Fruit fly (Drosophila melanogaster) whole organism, embryonic: Measurements from ENCODE around the gene br.

Source experiments
- Atf3 ChIP-seq: fragments of 200-800 bp; sonication (Bioruptor generic); optimal IDR thresholded peaks from 3 replicates; lab custom pipeline; 2016; ENCODE audit warnings: missing biosample characterization, missing genetic modification characterization
- Awh ChIP-seq: fragments of 200-800 bp; sonication (Bioruptor generic); IDR thresholded peaks from 2 replicates; pipeline ENCODE4, ENCODE4 v1.3.6; 2022; ENCODE audit warnings: missing biosample characterization, missing genetic modification characterization
- Bdp1 ChIP-seq: fragments of 200-800 bp; sonication (Bioruptor generic); optimal IDR thresholded peaks from 3 replicates; lab custom pipeline; 2016; ENCODE audit warnings: missing biosample characterization, missing genetic modification characterization
- CG12236 ChIP-seq: fragments of 200-800 bp; sonication (Bioruptor generic); optimal IDR thresholded peaks from 2 replicates; lab custom pipeline; 2016; ENCODE audit warnings: missing biosample characterization, missing genetic modification characterization
- CG14667 ChIP-seq: fragments of 200-800 bp; sonication (Bioruptor generic); IDR thresholded peaks from 2 replicates; pipeline ENCODE4 v1.3.6; 2022; ENCODE audit warnings: missing biosample characterization, missing genetic modification characterization
- CG14965 ChIP-seq: fragments of 200-800 bp; sonication (Bioruptor generic); optimal IDR thresholded peaks from 2 replicates; lab custom pipeline; 2016; ENCODE audit warnings: missing biosample characterization, missing genetic modification characterization, borderline replicate concordance
- CG15011 ChIP-seq: fragments of 200-800 bp; sonication (Bioruptor generic); optimal IDR thresholded peaks from 3 replicates; lab custom pipeline; 2018; ENCODE audit warnings: missing biosample characterization, mild to moderate bottlenecking, missing genetic modification characterization
- CG1529 ChIP-seq: fragments of 200-800 bp; sonication (Bioruptor generic); optimal IDR thresholded peaks from 3 replicates; lab custom pipeline; 2018; ENCODE audit warnings: missing biosample characterization, missing genetic modification characterization
- CG15696 ChIP-seq: fragments of 200-800 bp; sonication (Bioruptor generic); optimal IDR thresholded peaks from 2 replicates; lab custom pipeline; 2019; ENCODE audit warnings: missing biosample characterization, mild to moderate bottlenecking, missing genetic modification characterization, moderate library complexity
- CG17912 ChIP-seq: fragments of 200-800 bp; sonication (Bioruptor generic); optimal IDR thresholded peaks from 2 replicates; lab custom pipeline; 2018; ENCODE audit warnings: missing biosample characterization, mild to moderate bottlenecking, missing genetic modification characterization
- CG2199 ChIP-seq: fragments of 200-800 bp; sonication (Bioruptor generic); IDR thresholded peaks from 3 replicates; pipeline ENCODE4 v1.3.6; 2022; ENCODE audit warnings: missing biosample characterization, missing genetic modification characterization
- CG2678 ChIP-seq: fragments of 200-800 bp; sonication (Bioruptor generic); optimal IDR thresholded peaks from 3 replicates; lab custom pipeline; 2019; ENCODE audit warnings: missing biosample characterization, mild to moderate bottlenecking, missing genetic modification characterization, moderate library complexity
- CG2889 ChIP-seq: fragments of 200-800 bp; sonication (Bioruptor generic); IDR thresholded peaks from 3 replicates; pipeline ENCODE4 v1.3.6; 2022; ENCODE audit warnings: missing biosample characterization, missing genetic modification characterization
- CG33557 ChIP-seq: fragments of 200-800 bp; sonication (Bioruptor generic); optimal IDR thresholded peaks from 2 replicates; lab custom pipeline; 2019; ENCODE audit warnings: missing biosample characterization, mild to moderate bottlenecking, missing genetic modification characterization, moderate library complexity
- CG4617 ChIP-seq: fragments of 200-800 bp; sonication (Bioruptor generic); optimal IDR thresholded peaks from 3 replicates; lab custom pipeline; 2016; ENCODE audit warnings: missing biosample characterization, missing genetic modification characterization, borderline replicate concordance
- CG6654 ChIP-seq: fragments of 200-800 bp; sonication (Bioruptor generic); optimal IDR thresholded peaks from 2 replicates; lab custom pipeline; 2017; ENCODE audit warnings: missing biosample characterization, mild to moderate bottlenecking, missing genetic modification characterization
- CG6683 ChIP-seq: fragments of 200-800 bp; sonication (Bioruptor generic); optimal IDR thresholded peaks from 2 replicates; lab custom pipeline; 2017; ENCODE audit warnings: missing biosample characterization, mild to moderate bottlenecking, missing genetic modification characterization, missing genetic modification reagents
- CG8359 ChIP-seq: fragments of 200-800 bp; sonication (Bioruptor generic); optimal IDR thresholded peaks from 2 replicates; lab custom pipeline; 2017; ENCODE audit warnings: missing biosample characterization, mild to moderate bottlenecking, missing genetic modification characterization, borderline replicate concordance
- CG8388 ChIP-seq: fragments of 200-800 bp; sonication (Bioruptor generic); optimal IDR thresholded peaks from 2 replicates; lab custom pipeline; 2019; ENCODE audit warnings: missing biosample characterization, mild to moderate bottlenecking, missing genetic modification characterization, moderate library complexity
- CG9215 ChIP-seq: fragments of 200-800 bp; sonication (Bioruptor generic); IDR thresholded peaks from 2 replicates; pipeline ENCODE4 v1.3.6; 2022; ENCODE audit warnings: missing biosample characterization, missing genetic modification characterization
- D19B ChIP-seq: fragments of 200-800 bp; sonication (Bioruptor generic); optimal IDR thresholded peaks from 2 replicates; lab custom pipeline; 2017; ENCODE audit warnings: missing biosample characterization, mild to moderate bottlenecking, missing genetic modification characterization
- Dbx ChIP-seq: fragments of 200-800 bp; sonication (Bioruptor generic); IDR thresholded peaks from 3 replicates; pipeline ENCODE4 v1.3.6; 2022; ENCODE audit warnings: missing biosample characterization, missing genetic modification characterization
- Dll ChIP-seq: fragments of 200-800 bp; sonication (Bioruptor generic); IDR thresholded peaks from 4 replicates; pipeline ENCODE4 v1.3.6; 2022; ENCODE audit warnings: missing biosample characterization, missing genetic modification characterization; ENCODE audit not compliant: partially characterized antibody
- E2f1 ChIP-seq: fragments of 200-800 bp; sonication (Bioruptor generic); IDR thresholded peaks from 2 replicates; pipeline ENCODE4 v1.3.6; 2022; ENCODE audit warnings: missing biosample characterization, missing genetic modification characterization
- Fer2 ChIP-seq: fragments of 200-800 bp; sonication (Bioruptor generic); optimal IDR thresholded peaks from 2 replicates; lab custom pipeline; 2018; ENCODE audit warnings: missing biosample characterization, mild to moderate bottlenecking, missing genetic modification characterization, moderate library complexity
- Gsc ChIP-seq: fragments of 200-800 bp; sonication (Bioruptor generic); IDR thresholded peaks from 2 replicates; pipeline ENCODE4 v1.3.6; 2022; ENCODE audit warnings: missing biosample characterization, missing genetic modification characterization
- Hr39 ChIP-seq: fragments of >200 bp; optimal IDR thresholded peaks from 2 replicates; lab custom pipeline; 2017
- Lpt ChIP-seq: fragments of >200 bp; optimal IDR thresholded peaks from 2 replicates; lab custom pipeline; 2018; ENCODE audit warnings: missing biosample characterization, missing genetic modification characterization
- Mrtf ChIP-seq: fragments of 200-800 bp; sonication (Bioruptor generic); IDR thresholded peaks from 3 replicates; pipeline ENCODE4 v1.3.6; 2022; ENCODE audit warnings: missing biosample characterization, missing genetic modification characterization
- Myb ChIP-seq: fragments of 200-800 bp; sonication (Bioruptor generic); optimal IDR thresholded peaks from 2 replicates; lab custom pipeline; 2016; ENCODE audit warnings: missing biosample characterization, missing genetic modification characterization
- Optix ChIP-seq: fragments of 200-800 bp; sonication (Bioruptor generic); IDR thresholded peaks from 3 replicates; pipeline ENCODE4 v1.3.6; 2022; ENCODE audit warnings: missing biosample characterization, missing genetic modification characterization
- Scr ChIP-seq: fragments of 200-800 bp; sonication (Bioruptor generic); IDR thresholded peaks from 2 replicates; pipeline ENCODE4 v1.3.6; 2022; ENCODE audit warnings: missing biosample characterization, missing genetic modification characterization; ENCODE audit not compliant: partially characterized antibody
- Sox100B ChIP-seq: fragments of 200-800 bp; sonication (Bioruptor generic); optimal IDR thresholded peaks from 3 replicates; lab custom pipeline; 2018; ENCODE audit warnings: missing biosample characterization, mild to moderate bottlenecking, missing genetic modification characterization
- Sry-β ChIP-seq: fragments of 200-800 bp; sonication (Bioruptor generic); optimal IDR thresholded peaks from 2 replicates; lab custom pipeline; 2018; ENCODE audit warnings: missing biosample characterization, mild to moderate bottlenecking, missing genetic modification characterization, moderate library complexity
- Ssrp ChIP-seq: fragments of 200-800 bp; sonication (Bioruptor generic); optimal IDR thresholded peaks from 2 replicates; lab custom pipeline; 2018; ENCODE audit warnings: missing biosample characterization, mild to moderate bottlenecking, missing genetic modification characterization, moderate library complexity
- ato ChIP-seq: fragments of 200-800 bp; sonication (Bioruptor generic); IDR thresholded peaks from 2 replicates; pipeline ENCODE4 v1.3.6; 2022; ENCODE audit warnings: missing biosample characterization, missing genetic modification characterization; ENCODE audit not compliant: partially characterized antibody
- bab2 ChIP-seq: fragments of 200-800 bp; sonication (Bioruptor generic); optimal IDR thresholded peaks from 2 replicates; lab custom pipeline; 2016; ENCODE audit warnings: missing biosample characterization, missing genetic modification characterization
- bowl ChIP-seq: fragments of 200-800 bp; sonication (Bioruptor generic); IDR thresholded peaks from 2 replicates; pipeline ENCODE4 v1.3.6; 2022; ENCODE audit warnings: missing biosample characterization, missing genetic modification characterization
- chif ChIP-seq, 2 experiments: fragments of 200-800 bp; sonication (Bioruptor generic); optimal IDR thresholded peaks; 3 replicates each; lab custom pipeline; 2016; ENCODE audit warnings: missing biosample characterization in 2 of 2, missing genetic modification characterization in 2 of 2
- esg ChIP-seq: fragments of 200-800 bp; sonication (Bioruptor generic); conservative IDR thresholded peaks from 2 replicates; pipeline ENCODE4 v1.3.6; 2022; ENCODE audit warnings: missing biosample characterization, missing genetic modification characterization
- fd64A ChIP-seq: fragments of 200-800 bp; sonication (Bioruptor generic); optimal IDR thresholded peaks from 3 replicates; lab custom pipeline; 2018; ENCODE audit warnings: missing biosample characterization, mild to moderate bottlenecking, missing genetic modification characterization
- fd96Cb ChIP-seq: fragments of 200-800 bp; sonication (Bioruptor generic); optimal IDR thresholded peaks from 2 replicates; lab custom pipeline; 2018; ENCODE audit warnings: missing biosample characterization, mild to moderate bottlenecking, missing genetic modification characterization, moderate library complexity
- gsb ChIP-seq: fragments of 200-800 bp; sonication (Bioruptor generic); IDR thresholded peaks from 2 replicates; pipeline ENCODE4 v1.3.6; 2022; ENCODE audit warnings: missing biosample characterization, missing genetic modification characterization
- h ChIP-seq: fragments of >200 bp; optimal IDR thresholded peaks from 2 replicates; lab custom pipeline; 2017
- hbn ChIP-seq: fragments of 200-800 bp; sonication (Bioruptor generic); IDR thresholded peaks from 2 replicates; pipeline ENCODE4 v1.3.6; 2022; ENCODE audit warnings: missing biosample characterization, missing genetic modification characterization; ENCODE audit not compliant: partially characterized antibody
- ken ChIP-seq: fragments of 200-800 bp; sonication (Bioruptor generic); IDR thresholded peaks from 3 replicates; pipeline ENCODE4 v1.3.6; 2022; ENCODE audit warnings: missing biosample characterization, missing genetic modification characterization
- maf-S ChIP-seq: fragments of 200-800 bp; sonication (Bioruptor generic); optimal IDR thresholded peaks from 2 replicates; lab custom pipeline; 2016; ENCODE audit warnings: missing biosample characterization, missing genetic modification characterization
- mam ChIP-seq: fragments of 200-800 bp; sonication (Bioruptor generic); optimal IDR thresholded peaks from 3 replicates; lab custom pipeline; 2016; ENCODE audit warnings: missing biosample characterization, missing genetic modification characterization
- nom ChIP-seq: fragments of 200-800 bp; sonication (Bioruptor generic); optimal IDR thresholded peaks from 2 replicates; lab custom pipeline; 2017; ENCODE audit warnings: missing biosample characterization, missing genetic modification characterization, mild to moderate bottlenecking, moderate library complexity, missing genetic modification reagents

The br gene

DNA sequence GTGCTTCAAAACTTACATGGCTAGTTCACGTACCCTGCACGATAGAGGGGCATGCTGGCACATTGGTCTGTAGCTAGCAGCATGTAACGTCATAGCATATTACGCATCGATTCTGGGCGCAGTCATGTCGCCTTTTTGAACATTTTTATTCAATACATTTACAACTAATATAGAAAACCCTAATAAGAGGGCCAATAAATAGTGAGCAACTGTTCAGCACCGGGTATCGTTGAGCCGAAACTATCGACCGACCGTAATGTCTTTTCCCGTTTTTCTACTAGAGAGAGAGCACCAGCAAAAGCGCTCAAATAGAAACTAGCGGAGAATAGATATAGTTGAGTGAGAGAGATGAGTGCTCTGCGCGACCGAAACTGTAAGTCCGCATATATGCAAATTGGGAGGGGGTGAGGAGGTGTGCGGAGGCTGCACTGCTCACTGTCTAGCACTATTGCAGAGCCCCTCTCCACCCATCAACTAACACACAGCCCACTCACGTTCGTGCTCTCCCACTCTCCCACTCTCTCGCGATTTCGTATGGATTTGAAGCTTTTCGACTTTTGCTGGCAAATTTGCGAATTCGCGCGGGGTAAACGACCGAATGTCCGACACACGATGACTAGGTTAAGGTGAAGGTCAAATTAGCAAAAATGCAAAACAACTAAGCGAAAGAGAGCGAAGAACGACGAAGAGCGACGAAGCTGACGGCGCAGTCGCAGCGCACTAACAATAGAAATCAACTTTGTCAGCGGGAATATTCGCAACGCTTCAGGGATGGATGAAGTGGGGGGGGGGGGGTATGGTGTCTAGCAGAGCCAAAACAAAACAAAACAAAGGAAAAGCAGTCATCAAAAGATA is 44.0 kb downstream of the br start:
- TF ChIP-seq Atf3 (GFP tag; lab: Kevin White, UChicago): peak; percentile 70
- no peak for TF ChIP-seq Lpt (GFP tag; lab: Kevin White, UChicago)
- no peak for TF ChIP-seq Sox100B (GFP tag; lab: Kevin White, UChicago)
- TF ChIP-seq Gsc (GFP tag; lab: Robert Waterston, UW): peak; percentile 48; the same call in 1 of the 2 replicates
- TF ChIP-seq D19B (GFP tag; lab: Kevin White, UChicago): peak; percentile 99
- no peak for TF ChIP-seq CG8359 (GFP tag; lab: Kevin White, UChicago)
- TF ChIP-seq Myb (GFP tag; lab: Kevin White, UChicago): peak; percentile 71
- TF ChIP-seq Ssrp (tag; lab: Kevin White, UChicago): peak; percentile 69
- peak; percentile 74 to 84 for TF ChIP-seq chif (GFP tag; optimal IDR thresholded peaks at IDR 0.05; lab: Kevin White, UChicago)
- peak; percentile 81; the same call in 2 of the 3 replicates for TF ChIP-seq CG2889 (GFP tag; lab: Robert Waterston, UW)
- TF ChIP-seq CG4617 (GFP tag; lab: Kevin White, UChicago): peak; percentile 18
- TF ChIP-seq CG2678 (tag; lab: Kevin White, UChicago): peak; percentile 83
- TF ChIP-seq Scr (GFP tag; lab: Robert Waterston, UW): no peak
- TF ChIP-seq CG9215: peak; percentile 87
- peak; percentile 79 for TF ChIP-seq E2f1 (GFP tag; lab: Robert Waterston, UW)
- peak; percentile 56 for TF ChIP-seq CG6683 (GFP tag; lab: Kevin White, UChicago)
- TF ChIP-seq CG14965 (GFP tag; lab: Kevin White, UChicago): no peak
- TF ChIP-seq fd64A (GFP tag; lab: Kevin White, UChicago): peak; percentile 6
- TF ChIP-seq mam (GFP tag; lab: Kevin White, UChicago): peak; percentile 89
- peak; percentile 42 for TF ChIP-seq CG1529
- TF ChIP-seq Dbx: peak; percentile 86
- no peak for TF ChIP-seq Dll
- peak; percentile 51 for TF ChIP-seq Fer2 (tag; lab: Kevin White, UChicago)
- TF ChIP-seq h (lab: Kevin White, UChicago): no peak
- TF ChIP-seq Mrtf (GFP tag; lab: Robert Waterston, UW): peak; percentile 80
- peak; percentile 76 for TF ChIP-seq esg (GFP tag; lab: Robert Waterston, UW)
- no peak for TF ChIP-seq CG17912 (GFP tag; lab: Kevin White, UChicago)
- TF ChIP-seq CG2199 (GFP tag; lab: Robert Waterston, UW): no peak
- peak; percentile 66 for TF ChIP-seq maf-S (GFP tag; lab: Kevin White, UChicago)
- TF ChIP-seq ken (GFP tag; lab: Robert Waterston, UW): peak; percentile 76
- peak; percentile 31 for TF ChIP-seq CG6654 (GFP tag; lab: Kevin White, UChicago)
- TF ChIP-seq CG8388 (GFP tag; lab: Kevin White, UChicago): peak; percentile 60
- TF ChIP-seq CG12236 (GFP tag; lab: Kevin White, UChicago): peak; percentile 56
- TF ChIP-seq CG14667 (GFP tag; lab: Robert Waterston, UW): peak; percentile 66
- peak; percentile 84 for TF ChIP-seq bab2 (GFP tag; lab: Kevin White, UChicago)
- peak; percentile 70 for TF ChIP-seq Awh (GFP tag; lab: Robert Waterston, UW)
- TF ChIP-seq bowl (GFP tag; lab: Robert Waterston, UW): peak; percentile 66; the same call in 1 of the 2 replicates
- no peak for TF ChIP-seq Hr39
- TF ChIP-seq CG15696: no peak
- TF ChIP-seq ato (GFP tag; lab: Robert Waterston, UW): no peak
- no peak for TF ChIP-seq CG33557 (GFP tag; lab: Kevin White, UChicago)
- TF ChIP-seq gsb (GFP tag; lab: Robert Waterston, UW): peak; percentile 68
- TF ChIP-seq fd96Cb (tag; lab: Kevin White, UChicago): peak; percentile 78
- peak; percentile 14 for TF ChIP-seq CG15011 (GFP tag; lab: Kevin White, UChicago)
- no peak for TF ChIP-seq hbn
- TF ChIP-seq Bdp1: peak; percentile 46
- no peak for TF ChIP-seq Sry-β
- peak; percentile 79; the same call in 2 of the 3 replicates for TF ChIP-seq Optix (GFP tag; lab: Robert Waterston, UW)
- no peak for TF ChIP-seq nom (GFP tag; lab: Kevin White, UChicago)
